Worm (Caenorhabditis elegans) whole organism, L4/young adult: ENCODE results near the gene F35H10.5.

Source experiments
- W03F9.2 ChIP-seq: fragments of 150-350 bp; optimal IDR thresholded peaks from 2 replicates; lab custom pipeline; 2014; ENCODE audit warnings: missing biosample characterization, missing genetic modification characterization
- dao-5 ChIP-seq: sonication (generic microtip); optimal IDR thresholded peaks from 2 replicates; lab custom pipeline; 2016; ENCODE audit warnings: missing genotype, missing genetic modification characterization, moderate library complexity, missing compliant biosample characterization
- him-1 ChIP-seq: sonication (generic microtip); optimal IDR thresholded peaks from 2 replicates; lab custom pipeline; 2016; ENCODE audit warnings: missing genotype, missing genetic modification reagents, missing genetic modification characterization, missing compliant biosample characterization

Gene F35H10.5

DNA sequence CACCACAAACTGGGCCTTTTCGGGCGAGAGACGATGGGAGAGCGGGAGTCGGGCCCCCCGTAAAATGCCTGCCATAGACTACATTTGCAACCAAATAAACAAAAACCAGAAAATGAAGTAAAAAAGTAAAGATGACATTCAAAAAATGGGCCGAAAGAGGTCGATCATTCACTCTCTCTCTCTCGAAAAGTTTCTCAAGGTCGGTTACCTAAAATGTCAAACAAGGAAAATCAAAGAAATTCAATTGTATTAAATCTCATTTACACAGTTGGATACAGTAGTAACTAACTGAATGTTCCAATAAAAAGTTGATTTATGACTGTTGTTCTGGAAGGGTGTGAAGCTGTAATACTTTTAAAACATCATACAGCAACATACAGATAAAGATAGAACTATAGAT, 18.2 kb downstream of the F35H10.5 start:
- TF ChIP-seq W03F9.2 (no peak), him-1 (tag; lab: Kevin White, UChicago) (no peak), dao-5 (tag; lab: Kevin White, UChicago) (no peak)

- no peak for TF ChIP-seq him-1 (tag; lab: Kevin White, UChicago)
- no peak for TF ChIP-seq W03F9.2
- no peak for TF ChIP-seq dao-5 (tag; lab: Kevin White, UChicago)
These were observed 25.1 kb downstream of the F35H10.5 start, which contains the start of gene F35H10.3 for ce11 chrIV:8325667-8326066. Gene F35H10.3, plus strand, starts transcription at chrIV:8325967.

DNA sequence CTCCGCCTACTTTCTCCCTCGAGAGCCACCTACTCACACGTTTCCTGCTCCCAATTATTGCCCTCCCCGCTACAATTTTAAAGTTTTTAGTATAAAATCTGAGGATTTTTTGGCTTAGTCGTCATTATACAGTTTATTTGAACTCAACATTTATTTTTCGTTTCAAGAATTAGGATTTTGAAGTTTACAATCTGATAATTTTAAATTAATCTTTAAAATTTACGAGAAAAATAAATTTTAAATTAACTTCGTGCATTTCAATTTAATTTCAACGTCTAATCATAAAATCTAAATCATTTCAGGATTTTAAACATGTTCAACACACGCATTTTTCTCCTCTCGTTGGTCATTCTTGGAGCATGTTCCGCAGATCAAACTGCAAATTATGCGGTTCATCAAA, 28.3 kb downstream of the F35H10.5 start, which contains the start of gene F35H10.2:
Gene F35H10.2 (plus strand): TSS at position 301 of the 400 bp plus-strand sequence.
- no peak for TF ChIP-seq him-1 (tag; lab: Kevin White, UChicago)
- no peak for TF ChIP-seq dao-5 (tag; lab: Kevin White, UChicago)
- no peak for TF ChIP-seq W03F9.2

- TF ChIP-seq W03F9.2, result no peak
These were observed 32.0 kb downstream of the F35H10.5 start, which contains the start of gene lys-10 for ce11 chrIV:8332526-8332925. Gene lys-10, plus strand, starts transcription at chrIV:8332826.

DNA sequence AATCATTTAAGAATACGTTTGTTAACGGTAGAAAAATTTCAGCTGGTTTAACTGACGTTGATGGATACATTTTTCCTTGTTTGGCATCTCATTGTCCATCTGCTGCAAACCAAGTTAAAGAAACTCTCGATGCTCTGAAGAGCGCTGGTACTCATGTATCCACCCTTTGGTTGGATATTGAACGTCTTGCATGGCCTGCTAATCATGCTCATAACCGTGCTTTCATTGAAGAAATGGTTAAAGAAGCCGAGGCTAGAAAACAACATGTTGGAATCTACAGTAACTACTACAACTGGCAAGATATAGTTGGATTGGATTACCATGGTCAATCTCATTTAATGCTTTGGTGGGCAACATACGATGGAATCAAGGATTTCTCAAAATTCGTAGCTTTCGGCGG, 32.5 kb downstream of the F35H10.5 start:
- TF ChIP-seq dao-5 (tag; lab: Kevin White, UChicago) (no peak), him-1 (tag; lab: Kevin White, UChicago) (no peak), W03F9.2 (no peak)

- no peak for TF ChIP-seq him-1 (tag; lab: Kevin White, UChicago)
- no peak for TF ChIP-seq W03F9.2
- TF ChIP-seq dao-5 (tag; lab: Kevin White, UChicago), result no peak
These were observed 33.0 kb downstream of the F35H10.5 start for ce11 chrIV:8333554-8333953.

DNA sequence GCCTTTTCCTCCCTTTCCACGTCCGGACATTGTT, 33.2 kb downstream of the F35H10.5 start, which contains the start of gene his-31:
Gene his-31 (minus strand): TSS at position 30 of the 34 bp plus-strand sequence.
- TF ChIP-seq dao-5 (tag; lab: Kevin White, UChicago) (no peak), W03F9.2 (no peak), him-1 (tag; lab: Kevin White, UChicago) (no peak)

DNA sequence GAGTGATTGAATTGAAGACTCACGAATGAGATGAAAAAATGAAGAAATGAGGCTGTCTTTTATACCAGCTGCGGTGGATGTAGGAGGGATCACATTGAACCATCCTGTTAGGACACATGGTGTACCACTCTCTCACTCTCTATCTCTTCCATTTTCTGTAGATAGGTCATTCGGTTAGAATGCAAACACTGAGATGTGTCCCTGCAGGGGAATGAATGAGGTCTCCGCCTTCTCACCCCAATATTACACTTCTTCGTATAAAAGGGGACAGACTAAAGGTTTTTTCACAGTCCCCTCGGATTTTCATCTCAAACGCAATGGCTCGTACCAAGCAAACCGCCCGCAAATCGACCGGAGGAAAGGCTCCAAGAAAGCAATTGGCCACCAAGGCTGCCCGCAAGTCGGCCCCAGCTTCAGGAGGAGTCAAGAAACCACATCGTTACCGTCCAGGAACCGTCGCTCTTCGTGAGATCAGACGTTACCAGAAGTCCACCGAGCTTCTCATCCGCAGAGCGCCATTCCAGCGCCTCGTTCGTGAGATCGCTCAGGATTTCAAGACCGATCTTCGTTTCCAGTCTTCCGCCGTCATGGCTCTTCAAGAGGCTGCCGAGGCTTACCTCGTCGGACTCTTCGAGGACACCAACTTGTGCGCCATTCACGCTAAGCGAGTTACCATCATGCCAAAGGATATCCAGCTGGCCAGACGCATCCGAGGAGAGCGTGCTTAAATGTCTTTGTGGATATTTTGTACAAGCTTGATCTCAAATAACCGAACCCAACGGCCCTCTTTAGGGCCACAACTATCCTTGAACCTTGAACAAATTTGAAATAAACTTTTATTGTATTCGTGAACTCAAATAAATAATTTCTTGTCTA, 33.7 kb downstream of the F35H10.5 start, which contains the start of gene his-32:
Gene his-32 (plus strand): TSS at position 318 of the 876 bp plus-strand sequence.
- TF ChIP-seq dao-5 (tag; lab: Kevin White, UChicago), result no peak
- no peak for TF ChIP-seq W03F9.2
- TF ChIP-seq him-1 (tag; lab: Kevin White, UChicago), result no peak

- TF ChIP-seq W03F9.2, result no peak
These were observed 39.1 kb downstream of the F35H10.5 start, which contains the start of gene lgc-6 for ce11 chrIV:8339636-8340035. Gene lgc-6, plus strand, starts transcription at chrIV:8339936.

DNA sequence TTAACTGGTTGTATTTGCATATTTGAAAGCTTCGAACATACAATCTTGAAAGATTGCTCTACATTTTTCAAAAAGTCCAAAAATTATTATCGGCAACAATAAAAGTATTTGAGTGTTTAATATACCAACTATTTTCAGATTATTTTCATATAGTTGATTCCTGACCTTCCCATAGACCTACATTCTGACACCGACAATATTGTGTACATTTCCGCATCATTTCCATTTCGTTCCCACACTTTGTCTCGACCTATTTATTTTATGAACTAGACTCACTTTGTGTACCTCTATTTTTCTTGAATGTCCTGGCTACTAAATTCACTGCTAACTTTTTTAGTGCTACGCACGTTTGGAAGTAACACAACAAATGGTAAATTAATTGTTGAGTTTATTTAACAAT, 41.8 kb downstream of the F35H10.5 start, which contains the start of gene lgc-5:
Gene lgc-5 (plus strand): TSS at position 301 of the 400 bp plus-strand sequence.
- no peak for TF ChIP-seq W03F9.2
- no peak for TF ChIP-seq dao-5 (tag; lab: Kevin White, UChicago)
- no peak for TF ChIP-seq him-1 (tag; lab: Kevin White, UChicago)

DNA sequence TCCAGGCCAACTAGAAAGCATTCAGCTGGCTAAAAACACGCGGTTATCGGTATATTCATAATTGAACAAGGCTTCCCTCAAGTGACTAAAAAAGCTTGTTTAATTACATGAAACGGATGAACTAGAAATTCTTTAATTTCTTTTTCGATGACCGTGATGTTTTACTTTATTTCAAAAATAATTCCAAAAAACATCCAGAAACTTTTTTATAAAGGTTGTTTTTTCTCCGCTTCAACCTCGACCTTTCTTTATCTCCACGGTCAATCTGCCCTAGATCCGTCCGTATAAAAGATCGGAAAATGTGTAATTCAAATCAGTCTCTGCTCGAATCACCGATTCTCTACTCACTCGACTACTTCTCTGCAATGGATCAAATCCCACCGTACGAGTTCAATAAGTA, 45.0 kb downstream of the F35H10.5 start, which contains the start of gene F17E9.5:
Gene F17E9.5 (plus strand): TSS at position 301 of the 400 bp plus-strand sequence.
- TF ChIP-seq dao-5 (tag; lab: Kevin White, UChicago) (no peak), him-1 (tag; lab: Kevin White, UChicago) (no peak), W03F9.2 (no peak)

DNA sequence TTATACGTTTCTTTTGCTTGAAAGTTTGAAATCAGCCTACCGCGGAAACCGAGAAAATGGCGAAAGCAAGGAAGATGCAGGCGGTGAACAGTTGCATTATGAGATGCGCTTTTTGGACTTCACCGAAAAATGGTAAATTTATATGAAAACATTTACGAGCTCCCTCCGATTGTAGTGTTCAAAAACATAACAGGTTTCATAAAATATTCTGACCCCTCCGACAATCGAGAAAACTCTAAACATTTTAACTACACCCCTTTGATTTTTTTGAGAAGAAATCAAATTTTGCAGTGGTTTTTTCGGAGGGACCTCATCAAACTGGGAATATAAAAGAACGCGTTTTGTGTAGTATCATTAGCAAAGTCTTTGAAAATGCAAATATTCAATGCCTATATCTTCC, 46.5 kb downstream of the F35H10.5 start, which contains the start of the genes F17E9.18 and F17E9.15:
Gene F17E9.18 (minus strand): TSS at position 101 of the 400 bp plus-strand sequence.
Gene F17E9.15 (plus strand): TSS at position 368 of the 400 bp plus-strand sequence.
- TF ChIP-seq him-1 (tag; lab: Kevin White, UChicago), result no peak
- no peak for TF ChIP-seq dao-5 (tag; lab: Kevin White, UChicago)
- TF ChIP-seq W03F9.2, result no peak

ce11 chrIV:8348073-8348472, 47.5 kb downstream of the F35H10.5 start, which contains the start of gene F17E9.4:
Gene F17E9.4, plus strand, starts transcription at chrIV:8348373.
- TF ChIP-seq him-1 (tag; lab: Kevin White, UChicago) (no peak), dao-5 (tag; lab: Kevin White, UChicago) (no peak), W03F9.2 (no peak)
